Worm (Caenorhabditis elegans) whole organism, late embryonic: Measurements from ENCODE around the gene ttll-11.

ENCODE experiments used
- K02D7.2 ChIP-seq: sonication (generic microtip); optimal IDR thresholded peaks from 2 replicates; lab custom pipeline; 2017; ENCODE audit warnings: mild to moderate bottlenecking, missing genetic modification characterization, missing compliant biosample characterization
- ama-1 ChIP-seq: fragments of 150-350 bp; optimal IDR thresholded peaks from 2 replicates; lab custom pipeline; 2014
- ceh-18 ChIP-seq: sonication (generic microtip); optimal IDR thresholded peaks from 2 replicates; lab custom pipeline; 2016; ENCODE audit warnings: missing genetic modification characterization, missing compliant biosample characterization
- ceh-22 ChIP-seq: sonication (generic microtip); optimal IDR thresholded peaks from 2 replicates; lab custom pipeline; 2017; ENCODE audit warnings: missing biosample characterization, missing genetic modification characterization
- ceh-9 ChIP-seq: sonication (generic microtip); optimal IDR thresholded peaks from 2 replicates; lab custom pipeline; 2016; ENCODE audit warnings: mild to moderate bottlenecking, missing genetic modification characterization, inconsistent platforms, missing compliant biosample characterization
- dmd-4 ChIP-seq: sonication (generic microtip); optimal IDR thresholded peaks from 2 replicates; lab custom pipeline; 2016; ENCODE audit warnings: borderline replicate concordance, missing genetic modification characterization, missing compliant biosample characterization
- elt-2 ChIP-seq: sonication (generic microtip); optimal IDR thresholded peaks from 2 replicates; lab custom pipeline; 2016; ENCODE audit warnings: missing genetic modification reagents, missing genetic modification characterization, missing compliant biosample characterization
- ets-4 ChIP-seq: sonication (generic microtip); optimal IDR thresholded peaks from 2 replicates; lab custom pipeline; 2016; ENCODE audit warnings: missing genetic modification characterization, missing compliant biosample characterization
- pha-4 ChIP-seq: fragments of 150-350 bp; optimal IDR thresholded peaks from 2 replicates; lab custom pipeline; 2018; ENCODE audit warnings: missing biosample characterization, missing genetic modification reagents, missing genetic modification characterization
- sox-4 ChIP-seq: sonication (generic microtip); optimal IDR thresholded peaks from 2 replicates; lab custom pipeline; 2017; ENCODE audit warnings: mild to moderate bottlenecking, missing genetic modification characterization, inconsistent platforms, missing compliant biosample characterization
- tbx-2 ChIP-seq: sonication (generic microtip); optimal IDR thresholded peaks from 2 replicates; lab custom pipeline; 2016; ENCODE audit warnings: missing genetic modification characterization, missing compliant biosample characterization
- unc-42 ChIP-seq: sonication (generic microtip); optimal IDR thresholded peaks from 2 replicates; lab custom pipeline; 2016; ENCODE audit warnings: missing genotype, missing genetic modification characterization, missing compliant biosample characterization
- unc-55 ChIP-seq: sonication (generic microtip); optimal IDR thresholded peaks from 2 replicates; lab custom pipeline; 2017; ENCODE audit warnings: missing biosample characterization, missing genetic modification reagents, missing genetic modification characterization

DNA sequence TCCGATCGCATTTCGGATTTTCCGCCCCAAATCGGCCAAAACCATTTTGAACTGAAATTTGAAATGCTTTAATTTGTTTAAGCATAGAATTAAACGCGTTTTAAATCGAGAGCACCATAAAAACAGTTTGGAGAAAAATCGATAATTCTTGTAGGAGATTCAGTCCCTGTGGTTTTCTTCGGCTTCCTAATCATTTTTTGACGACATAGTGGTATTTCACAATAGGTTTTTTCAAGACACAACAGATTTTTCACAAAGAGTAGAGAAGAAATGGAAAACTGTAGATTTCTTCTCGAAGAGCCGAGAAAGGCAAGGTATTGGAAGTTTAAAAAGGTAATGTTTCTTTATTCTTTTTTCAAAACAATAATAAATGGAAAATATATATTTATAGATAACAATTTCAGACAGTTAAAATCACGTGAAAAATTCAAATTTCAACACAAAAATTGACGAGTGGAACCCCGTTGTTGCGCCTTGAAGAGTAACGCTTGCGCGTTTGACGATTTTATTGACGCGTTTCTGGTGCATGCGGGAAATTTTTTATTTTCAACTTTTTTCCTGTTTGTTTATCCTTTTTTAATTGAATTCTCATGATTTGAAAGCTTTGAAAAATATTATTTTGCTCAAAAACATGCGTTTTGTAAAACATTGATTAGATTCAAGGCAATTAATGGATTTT is 46.3 kb downstream of the ttll-11 start, which contains the start of gene F21D5.7:
- no peak for TF ChIP-seq ceh-22 (tag; lab: Kevin White, UChicago)
- TF ChIP-seq elt-2 (tag; lab: Kevin White, UChicago): no peak
- no peak for TF ChIP-seq unc-55 (GFP tag; lab: Kevin White, UChicago)
- no peak for TF ChIP-seq pha-4
- TF ChIP-seq unc-42 (tag; lab: Kevin White, UChicago): peak; percentile 6
- no peak for TF ChIP-seq sox-4
- TF ChIP-seq ama-1: no peak
- TF ChIP-seq ceh-9 (tag; lab: Kevin White, UChicago): no peak
- no peak for TF ChIP-seq ceh-18 (tag; lab: Kevin White, UChicago)
- no peak for TF ChIP-seq K02D7.2 (tag; lab: Kevin White, UChicago)
- peak; percentile 6 for TF ChIP-seq ets-4
- TF ChIP-seq tbx-2 (tag; lab: Kevin White, UChicago): no peak
- TF ChIP-seq dmd-4: no peak
